Worm (Caenorhabditis elegans): ENCODE results near the gene F45C12.17.
A peak's percentile ranks its signal among the peaks of the same experiment; 100 is the strongest.

F45C12.17 gene

ce11 chrII:1750413-1750812 is 24.5 kb downstream of the F45C12.17 start, which contains the start of the genes F36H5.13 and F36H5.8:
TSS of gene F36H5.13 (minus strand) at chrII:1750513.
TSS of gene F36H5.8 (minus strand) at chrII:1750686.
- TF ChIP-seq Y48G9A.11 (GFP tag; IDR thresholded peaks at IDR 0.05) (no peak), aha-1 (tag) (peak; percentile 9), zfp-2 (tag; optimal IDR thresholded peaks at IDR 0.05) (no peak)

ce11 chrII:1752990-1753389 is 27.1 kb downstream of the F45C12.17 start, which contains the start of gene F36H5.9:
TSS of gene F36H5.9 (minus strand) at chrII:1753090.
- no peak for TF ChIP-seq F26F4.8 (GFP tag; conservative IDR thresholded peaks at IDR 0.05)
- no peak for TF ChIP-seq ceh-20 (GFP tag; IDR thresholded peaks at IDR 0.05)

ce11 chrII:1756072-1756471 is 30.2 kb downstream of the F45C12.17 start, which contains the start of gene F36H5.17:
TSS of gene F36H5.17 (minus strand) at chrII:1756172.
- TF ChIP-seq egl-43 (GFP tag; IDR thresholded peaks at IDR 0.05) = no peak
- TF ChIP-seq Y105C5A.15 (GFP tag; IDR thresholded peaks at IDR 0.05) = no peak
- TF ChIP-seq lsy-2 (tag; optimal IDR thresholded peaks at IDR 0.05) = no peak
- TF ChIP-seq cey-2 (tag; optimal IDR thresholded peaks at IDR 0.05; ENCODE audit: borderline replicate concordance, insufficient read depth) = no peak
- no peak for TF ChIP-seq ctbp-1 (GFP tag; IDR thresholded peaks at IDR 0.05)
- no peak for TF ChIP-seq lin-39 (tag; optimal IDR thresholded peaks at IDR 0.05)
- no peak for TF ChIP-seq unc-39 (tag; optimal IDR thresholded peaks at IDR 0.05)
- TF ChIP-seq dve-1 (tag; optimal IDR thresholded peaks at IDR 0.05; ENCODE audit: insufficient read depth) = no peak
- TF ChIP-seq F26F4.8 (GFP tag; conservative IDR thresholded peaks at IDR 0.05) = no peak
- TF ChIP-seq nhr-42 (GFP tag; IDR thresholded peaks at IDR 0.05) = no peak
- TF ChIP-seq egl-27 (tag; optimal IDR thresholded peaks at IDR 0.05) = no peak
- no peak for TF ChIP-seq Y5F2A.4 (GFP tag; optimal IDR thresholded peaks at IDR 0.05)
- no peak for TF ChIP-seq ceh-28 (tag; optimal IDR thresholded peaks at IDR 0.05)
- TF ChIP-seq sdz-12 (GFP tag; optimal IDR thresholded peaks at IDR 0.05) = no peak
- TF ChIP-seq T26A8.4 (GFP tag; IDR thresholded peaks at IDR 0.05) = no peak

- TF ChIP-seq unc-62 (GFP tag; optimal IDR thresholded peaks at IDR 0.05 in 1 of 2) (peak in 1 of 2 experiments; percentile 31), unc-62 (tag; optimal IDR thresholded peaks at IDR 0.05) (no peak), dmd-9 (GFP tag; IDR thresholded peaks at IDR 0.05) (no peak)
Measured at ce11 chrII:1756582-1756981, 30.7 kb downstream of the F45C12.17 start, which contains the start of gene fbxb-53. TSS of gene fbxb-53 (plus strand) at chrII:1756882.

- TF ChIP-seq aha-1 (tag) (peak; percentile 7), dmd-9 (GFP tag; IDR thresholded peaks at IDR 0.05) (no peak), unc-130 (GFP tag; optimal IDR thresholded peaks at IDR 0.05) (no peak)
Measured at ce11 chrII:1757033-1757432, 31.1 kb downstream of the F45C12.17 start, which contains the start of gene F36H5.10. TSS of gene F36H5.10 (plus strand) at chrII:1757333.

- TF ChIP-seq Y75B8A.6 (GFP tag; IDR thresholded peaks at IDR 0.05) (no peak), D1046.2 (GFP tag; IDR thresholded peaks at IDR 0.05) (no peak), dmd-9 (GFP tag; IDR thresholded peaks at IDR 0.05) (no peak), attf-4 (tag; optimal IDR thresholded peaks at IDR 0.05) (no peak), hlh-30 (tag; optimal IDR thresholded peaks at IDR 0.05; ENCODE audit: insufficient read depth) (no peak), F26F4.8 (GFP tag; conservative IDR thresholded peaks at IDR 0.05) (no peak), vab-7 (GFP tag; IDR thresholded peaks at IDR 0.05) (no peak), mxl-3 (GFP tag; optimal IDR thresholded peaks at IDR 0.05) (no peak), Y48G9A.11 (GFP tag; IDR thresholded peaks at IDR 0.05) (no peak), dve-1 (tag; optimal IDR thresholded peaks at IDR 0.05; ENCODE audit: insufficient read depth) (no peak), madf-5 (GFP tag; IDR thresholded peaks at IDR 0.05) (no peak), ceh-62 (tag; optimal IDR thresholded peaks at IDR 0.05) (no peak), daf-16 (GFP tag; optimal IDR thresholded peaks at IDR 0.05) (no peak), daf-16 (tag; optimal IDR thresholded peaks at IDR 0.05) (no peak), F49E8.2 (tag; optimal IDR thresholded peaks at IDR 0.05; ENCODE audit: borderline replicate concordance) (no peak), lin-1 (GFP tag; IDR thresholded peaks at IDR 0.05) (no peak), nhr-42 (GFP tag; IDR thresholded peaks at IDR 0.05) (no peak)
Measured at ce11 chrII:1759602-1760001, 33.7 kb downstream of the F45C12.17 start, which contains the start of gene F36H5.18. TSS of gene F36H5.18 (plus strand) at chrII:1759902.
